Worm (Caenorhabditis elegans) whole organism, midembryonic: Measurements from ENCODE around the gene rars-2.

Source experiments
- flt-1 ChIP-seq: fragments of 200-800 bp; sonication (Bioruptor generic); IDR thresholded peaks from 2 replicates; pipeline ENCODE4 v1.3.6; 2022; ENCODE audit warnings: missing genetic modification characterization, missing compliant biosample characterization
- klf-2 ChIP-seq: fragments of 200-800 bp; sonication (Bioruptor generic); conservative IDR thresholded peaks from 2 replicates; pipeline ENCODE4 v1.3.6; 2022; ENCODE audit warnings: missing genetic modification reagents, missing genetic modification characterization, missing compliant biosample characterization
- ref-1 ChIP-seq: fragments of 200-800 bp; sonication (Bioruptor generic); conservative IDR thresholded peaks from 2 replicates; pipeline ENCODE4 v1.3.6; 2022; ENCODE audit warnings: missing genetic modification reagents, missing genetic modification characterization, missing compliant biosample characterization

ce11 chrII:6116701-6117100 lies 8.7 kb upstream of the rars-2 start:
- no peak for TF ChIP-seq flt-1 (GFP tag; lab: Robert Waterston, UW)
- TF ChIP-seq klf-2 (GFP tag; lab: Robert Waterston, UW) = no peak
- TF ChIP-seq ref-1 = no peak
